Worm (Caenorhabditis elegans): Measurements from ENCODE around the gene F47B7.5.

ce11 chrX:3787431-3788076 is 18.9 kb upstream of the F47B7.5 start, which contains the start of gene pmpl-1:
- no peak for TF ChIP-seq ceh-90 (tag; optimal IDR thresholded peaks at IDR 0.05)
- TF ChIP-seq tbx-2 (tag; optimal IDR thresholded peaks at IDR 0.05): peak; percentile 50
- no peak for TF ChIP-seq fkh-10 (GFP tag; optimal IDR thresholded peaks at IDR 0.05)
- TF ChIP-seq unc-62 (GFP tag; optimal IDR thresholded peaks at IDR 0.05): no peak
- TF ChIP-seq ces-1 (GFP tag; optimal IDR thresholded peaks at IDR 0.05): no peak
- TF ChIP-seq lin-13 (GFP tag; optimal IDR thresholded peaks at IDR 0.05): no peak
- TF ChIP-seq nhr-11 (tag; optimal IDR thresholded peaks at IDR 0.05): no peak
